Fruit fly (Drosophila melanogaster) whole organism, embryonic: ENCODE results near the gene Ttc19.

ENCODE experiments used
- Awh ChIP-seq: fragments of 200-800 bp; sonication (Bioruptor generic); IDR thresholded peaks from 2 replicates; pipeline ENCODE4, ENCODE4 v1.3.6; 2022; ENCODE audit warnings: missing biosample characterization, missing genetic modification characterization
- Bteb2 ChIP-seq: fragments of 200-800 bp; sonication (Bioruptor generic); optimal IDR thresholded peaks from 2 replicates; lab custom pipeline; 2016; ENCODE audit warnings: missing biosample characterization, missing genetic modification characterization
- CG1024 ChIP-seq: fragments of 200-800 bp; sonication (Bioruptor generic); IDR thresholded peaks from 2 replicates; pipeline ENCODE4 v1.3.6; 2022; ENCODE audit warnings: missing biosample characterization, missing genetic modification characterization
- CG10979 ChIP-seq: fragments of 200-800 bp; sonication (Bioruptor generic); optimal IDR thresholded peaks from 2 replicates; lab custom pipeline; 2018; ENCODE audit warnings: missing biosample characterization, mild to moderate bottlenecking, missing genetic modification characterization, moderate library complexity
- CG12071 ChIP-seq: fragments of 200-800 bp; sonication (Bioruptor generic); optimal IDR thresholded peaks from 3 replicates; lab custom pipeline; 2018; ENCODE audit warnings: missing biosample characterization, mild to moderate bottlenecking, missing genetic modification characterization
- CG14014 ChIP-seq: fragments of 200-800 bp; sonication (Bioruptor generic); IDR thresholded peaks from 2 replicates; pipeline ENCODE4 v1.3.6; 2022; ENCODE audit warnings: missing biosample characterization, missing genetic modification characterization
- CG15479 ChIP-seq: fragments of 200-800 bp; sonication (Bioruptor generic); optimal IDR thresholded peaks from 3 replicates; lab custom pipeline; 2019; ENCODE audit warnings: missing biosample characterization, mild to moderate bottlenecking, missing genetic modification characterization, moderate library complexity
- CG15514 ChIP-seq: fragments of 200-800 bp; sonication (Bioruptor generic); optimal IDR thresholded peaks from 3 replicates; lab custom pipeline; 2017; ENCODE audit warnings: missing biosample characterization, missing genetic modification characterization, mild to moderate bottlenecking, moderate library complexity, missing genetic modification reagents
- CG16779 ChIP-seq: fragments of 200-800 bp; sonication (Bioruptor generic); IDR thresholded peaks from 2 replicates; pipeline ENCODE4 v1.3.6; 2022; ENCODE audit warnings: missing biosample characterization, missing genetic modification characterization
- CG17328 ChIP-seq: fragments of 200-800 bp; sonication (Bioruptor generic); IDR thresholded peaks from 2 replicates; pipeline ENCODE4 v1.3.6; 2022; ENCODE audit warnings: missing biosample characterization, missing genetic modification characterization
- CG17359 ChIP-seq: fragments of 200-800 bp; sonication (Bioruptor generic); optimal IDR thresholded peaks from 3 replicates; lab custom pipeline; 2018; ENCODE audit warnings: missing biosample characterization, mild to moderate bottlenecking, missing genetic modification characterization, moderate library complexity
- CG17829 ChIP-seq: fragments of 200-800 bp; optimal IDR thresholded peaks from 2 replicates; lab custom pipeline; 2019; ENCODE audit warnings: missing biosample characterization, mild to moderate bottlenecking, missing genetic modification characterization, moderate library complexity
- CG18476 ChIP-seq: fragments of 200-800 bp; sonication (Bioruptor generic); optimal IDR thresholded peaks from 2 replicates; lab custom pipeline; 2016; ENCODE audit warnings: missing biosample characterization, mild to moderate bottlenecking, missing genetic modification characterization
- CG2116 ChIP-seq: fragments of 200-800 bp; sonication (Bioruptor generic); optimal IDR thresholded peaks from 3 replicates; lab custom pipeline; 2018; ENCODE audit warnings: missing biosample characterization, mild to moderate bottlenecking, missing genetic modification characterization
- CG2889 ChIP-seq: fragments of 200-800 bp; sonication (Bioruptor generic); IDR thresholded peaks from 3 replicates; pipeline ENCODE4 v1.3.6; 2022; ENCODE audit warnings: missing biosample characterization, missing genetic modification characterization
- CG3163 ChIP-seq: fragments of 200-800 bp; sonication (Bioruptor generic); optimal IDR thresholded peaks from 3 replicates; lab custom pipeline; 2016; ENCODE audit warnings: missing biosample characterization, missing genetic modification characterization
- CG32772 ChIP-seq: fragments of 200-800 bp; sonication (Bioruptor generic); IDR thresholded peaks from 2 replicates; pipeline ENCODE4 v1.3.6; 2022; ENCODE audit warnings: missing biosample characterization, missing genetic modification characterization
- CG3726 ChIP-seq: fragments of 200-800 bp; sonication (Bioruptor generic); IDR thresholded peaks from 3 replicates; pipeline ENCODE4, ENCODE4 v1.3.6; 2022; ENCODE audit warnings: missing biosample characterization, missing genetic modification characterization
- CG3847 ChIP-seq: fragments of 200-800 bp; sonication (Bioruptor generic); IDR thresholded peaks from 2 replicates; pipeline ENCODE4 v1.3.6; 2022; ENCODE audit warnings: missing biosample characterization, missing genetic modification characterization
- CG4730 ChIP-seq: fragments of 200-800 bp; sonication (Bioruptor generic); IDR thresholded peaks from 2 replicates; pipeline ENCODE4 v1.3.6; 2022; ENCODE audit warnings: missing biosample characterization, missing genetic modification characterization
- CG4820 ChIP-seq: fragments of 200-800 bp; sonication (Bioruptor generic); optimal IDR thresholded peaks from 3 replicates; lab custom pipeline; 2016; ENCODE audit warnings: missing biosample characterization, missing genetic modification characterization
- CG8359 ChIP-seq: fragments of 200-800 bp; sonication (Bioruptor generic); optimal IDR thresholded peaks from 2 replicates; lab custom pipeline; 2017; ENCODE audit warnings: missing biosample characterization, mild to moderate bottlenecking, missing genetic modification characterization, borderline replicate concordance
- CG8765 ChIP-seq: fragments of 200-800 bp; sonication (Bioruptor generic); IDR thresholded peaks from 2 replicates; pipeline ENCODE4 v1.3.6; 2022; ENCODE audit warnings: missing biosample characterization, missing genetic modification characterization
- CG9727 ChIP-seq: fragments of 200-800 bp; sonication (Bioruptor generic); optimal IDR thresholded peaks from 3 replicates; lab custom pipeline; 2017; ENCODE audit warnings: missing biosample characterization, mild to moderate bottlenecking, missing genetic modification characterization
- CG9932 ChIP-seq: fragments of 200-800 bp; sonication (Bioruptor generic); IDR thresholded peaks from 2 replicates; pipeline ENCODE4 v1.3.6; 2022; ENCODE audit warnings: missing biosample characterization, missing genetic modification characterization
- Dbx ChIP-seq: fragments of 200-800 bp; sonication (Bioruptor generic); IDR thresholded peaks from 3 replicates; pipeline ENCODE4 v1.3.6; 2022; ENCODE audit warnings: missing biosample characterization, missing genetic modification characterization
- Dp ChIP-seq: fragments of 200-800 bp; sonication (Bioruptor generic); optimal IDR thresholded peaks from 2 replicates; lab custom pipeline; 2018; ENCODE audit warnings: missing biosample characterization, mild to moderate bottlenecking, missing genetic modification characterization, moderate library complexity
- HHEX ChIP-seq: fragments of 200-800 bp; sonication (Bioruptor generic); optimal IDR thresholded peaks from 3 replicates; lab custom pipeline; 2017; ENCODE audit warnings: missing biosample characterization, mild to moderate bottlenecking, missing genetic modification characterization, missing genetic modification reagents
- Hmr ChIP-seq: fragments of 200-800 bp; sonication (Bioruptor generic); optimal IDR thresholded peaks from 3 replicates; lab custom pipeline; 2017; ENCODE audit warnings: mild to moderate bottlenecking, missing biosample characterization, missing genetic modification reagents, missing genetic modification characterization
- Side ChIP-seq: fragments of 200-800 bp; sonication (Bioruptor generic); optimal IDR thresholded peaks from 2 replicates; lab custom pipeline; 2016; ENCODE audit warnings: missing biosample characterization, missing genetic modification characterization
- Ssrp ChIP-seq: fragments of 200-800 bp; sonication (Bioruptor generic); optimal IDR thresholded peaks from 2 replicates; lab custom pipeline; 2018; ENCODE audit warnings: missing biosample characterization, mild to moderate bottlenecking, missing genetic modification characterization, moderate library complexity
- TFAM ChIP-seq: fragments of 200-800 bp; sonication (Bioruptor generic); optimal IDR thresholded peaks from 2 replicates; lab custom pipeline; 2017; ENCODE audit warnings: missing biosample characterization, missing genetic modification characterization, inconsistent platforms
- Usf ChIP-seq: fragments of 200-800 bp; sonication (Bioruptor generic); optimal IDR thresholded peaks from 2 replicates; lab custom pipeline; 2017; ENCODE audit warnings: missing genotype, missing biosample characterization, missing genetic modification characterization
- ap ChIP-seq: fragments of 200-800 bp; sonication (Bioruptor generic); IDR thresholded peaks from 2 replicates; pipeline ENCODE4 v1.3.6; 2022; ENCODE audit warnings: missing biosample characterization, missing genetic modification characterization
- bbx ChIP-seq: fragments of 200-800 bp; sonication (Bioruptor generic); IDR thresholded peaks from 2 replicates; pipeline ENCODE4 v1.3.6; 2022; ENCODE audit warnings: missing biosample characterization, missing genetic modification characterization; ENCODE audit not compliant: partially characterized antibody
- bcd ChIP-seq: fragments of 200-800 bp; sonication (Bioruptor generic); optimal IDR thresholded peaks from 2 replicates; lab custom pipeline; 2017; ENCODE audit warnings: missing biosample characterization, mild to moderate bottlenecking, missing genetic modification characterization
- br ChIP-seq: fragments of >200 bp; optimal IDR thresholded peaks from 2 replicates; lab custom pipeline; 2017
- cad ChIP-seq: fragments of >200 bp; optimal IDR thresholded peaks from 2 replicates; lab custom pipeline; 2017; ENCODE audit warnings: missing biosample characterization, missing genetic modification characterization
- cas ChIP-seq: fragments of 200-800 bp; sonication (Bioruptor generic); IDR thresholded peaks from 2 replicates; pipeline ENCODE4 v1.3.6; 2022; ENCODE audit warnings: missing biosample characterization, missing genetic modification characterization
- croc ChIP-seq: fragments of 200-800 bp; sonication (Bioruptor generic); conservative IDR thresholded peaks from 3 replicates; pipeline ENCODE4 v1.3.6; 2022; ENCODE audit warnings: missing biosample characterization, missing genetic modification characterization
- disco-r ChIP-seq: fragments of 200-800 bp; sonication (Bioruptor generic); optimal IDR thresholded peaks from 2 replicates; lab custom pipeline; 2016; ENCODE audit warnings: missing biosample characterization, missing genetic modification characterization
- ewg ChIP-seq: fragments of 200-800 bp; sonication (Bioruptor generic); optimal IDR thresholded peaks from 3 replicates; lab custom pipeline; 2017; ENCODE audit warnings: mild to moderate bottlenecking, missing biosample characterization, missing genetic modification reagents, missing genetic modification characterization
- insv ChIP-seq, 2 experiments: fragments of 200-800 bp; sonication (Bioruptor generic); optimal IDR thresholded peaks; 3 replicates each; lab custom pipeline; 2016 to 2018; ENCODE audit warnings: missing biosample characterization in 2 of 2, missing genetic modification characterization in 2 of 2
- klu ChIP-seq: fragments of 200-800 bp; sonication (Bioruptor generic); IDR thresholded peaks from 2 replicates; pipeline ENCODE4 v1.3.6; 2022; ENCODE audit warnings: missing biosample characterization, missing genetic modification characterization
- nerfin-1 ChIP-seq: fragments of 200-800 bp; sonication (Bioruptor generic); optimal IDR thresholded peaks from 3 replicates; lab custom pipeline; 2019; ENCODE audit warnings: missing biosample characterization, mild to moderate bottlenecking, missing genetic modification characterization, moderate library complexity
- otp ChIP-seq: fragments of 200-800 bp; sonication (Bioruptor generic); IDR thresholded peaks from 3 replicates; pipeline ENCODE4, ENCODE4 v1.3.6; 2022; ENCODE audit warnings: missing biosample characterization, missing genetic modification characterization
- salm ChIP-seq: fragments of 200-800 bp; sonication (Bioruptor generic); optimal IDR thresholded peaks from 2 replicates; lab custom pipeline; 2018; ENCODE audit warnings: missing biosample characterization, mild to moderate bottlenecking, missing genetic modification characterization
- tin ChIP-seq: fragments of 200-800 bp; sonication (Bioruptor generic); optimal IDR thresholded peaks from 3 replicates; lab custom pipeline; 2016; ENCODE audit warnings: missing biosample characterization, missing genetic modification characterization
- tio ChIP-seq: fragments of 200-800 bp; sonication (Bioruptor generic); optimal IDR thresholded peaks from 2 replicates; lab custom pipeline; 2017; ENCODE audit warnings: missing biosample characterization, missing genetic modification characterization, inconsistent platforms
- ttk ChIP-seq: fragments of 200-800 bp; sonication (Bioruptor generic); IDR thresholded peaks from 2 replicates; pipeline ENCODE4 v2.1.2; 2022; ENCODE audit warnings: missing biosample characterization, missing genetic modification characterization
- zfh1 ChIP-seq: fragments of 200-800 bp; sonication (Bioruptor generic); IDR thresholded peaks from 3 replicates; pipeline ENCODE4 v1.3.6; 2022; ENCODE audit warnings: missing biosample characterization, missing genetic modification characterization
- zfh2 ChIP-seq: fragments of 200-800 bp; sonication (Bioruptor generic); optimal IDR thresholded peaks from 2 replicates; lab custom pipeline; 2016; ENCODE audit warnings: missing biosample characterization, missing genetic modification characterization

Gene Ttc19

dm6 chr2L:19058916-19059315 lies 14.0 kb upstream of the Ttc19 start, which contains the start of gene Phlpp (continued):
- TF ChIP-seq Ssrp (tag; lab: Kevin White, UChicago) (peak; percentile 56), CG3163 (peak; percentile 49), otp (0 out of 3 replicates have a peak, but pooled peaks have one; percentile 24), CG2116 (peak; percentile 10), nerfin-1 (tag; lab: Kevin White, UChicago) (peak; percentile 29), CG3726 (GFP tag; lab: Robert Waterston, UW) (no peak), br (lab: Kevin White, UChicago) (no peak), bbx (GFP tag; lab: Robert Waterston, UW) (no peak), CG10979 (tag; lab: Kevin White, UChicago) (peak; percentile 83), ewg (GFP tag; lab: Kevin White, UChicago) (no peak), zfh2 (GFP tag; lab: Kevin White, UChicago) (no peak), CG17359 (peak; percentile 68), CG9727 (GFP tag; lab: Kevin White, UChicago) (peak; percentile 12), cas (GFP tag; lab: Robert Waterston, UW) (no peak), Awh (GFP tag; lab: Robert Waterston, UW) (0 out of 2 replicates have a peak, but pooled peaks have one; percentile 51), Dp (no peak), CG8765 (GFP tag; lab: Robert Waterston, UW) (peak; percentile 51; the same call in 1 of the 2 replicates), CG2889 (no peak), CG14014 (GFP tag; lab: Robert Waterston, UW) (peak; percentile 56; the same call in 1 of the 2 replicates), CG3847 (0 out of 2 replicates have a peak, but pooled peaks have one; percentile 26), Side (GFP tag; lab: Kevin White, UChicago) (peak; percentile 23), CG18476 (GFP tag; lab: Kevin White, UChicago) (no peak), cad (no peak), Dbx (0 out of 3 replicates have a peak, but pooled peaks have one; percentile 31), CG17328 (GFP tag; lab: Robert Waterston, UW) (peak; percentile 71), TFAM (no peak), CG4730 (GFP tag; lab: Robert Waterston, UW) (peak; percentile 47; the same call in 1 of the 2 replicates), insv (GFP tag; optimal IDR thresholded peaks at IDR 0.05; lab: Kevin White, UChicago) (no peak), zfh1 (peak; percentile 83), klu (no peak), CG8359 (GFP tag; lab: Kevin White, UChicago) (peak; percentile 33), Hmr (GFP tag; lab: Kevin White, UChicago) (no peak), Bteb2 (GFP tag; lab: Kevin White, UChicago) (no peak), CG15479 (GFP tag; lab: Kevin White, UChicago) (no peak), HHEX (GFP tag; lab: Kevin White, UChicago) (peak; percentile 8), Usf (no peak), tin (GFP tag; lab: Kevin White, UChicago) (peak; percentile 30), salm (tag; lab: Kevin White, UChicago) (no peak), CG1024 (GFP tag; lab: Robert Waterston, UW) (peak; percentile 69; the same call in 1 of the 2 replicates), ttk (GFP tag; lab: Robert Waterston, UW) (no peak), disco-r (GFP tag; lab: Kevin White, UChicago) (no peak), CG12071 (GFP tag; lab: Kevin White, UChicago) (no peak), bcd (GFP tag; lab: Kevin White, UChicago) (peak; percentile 42), CG17829 (tag; lab: Kevin White, UChicago) (peak; percentile 67), CG15514 (GFP tag; lab: Kevin White, UChicago) (no peak), tio (GFP tag; lab: Kevin White, UChicago) (no peak), CG32772 (GFP tag; lab: Robert Waterston, UW) (peak; percentile 36; the same call in 1 of the 2 replicates), ap (GFP tag; lab: Robert Waterston, UW) (no peak), CG16779 (GFP tag; lab: Robert Waterston, UW) (no peak), CG4820 (GFP tag; lab: Kevin White, UChicago) (no peak), croc (GFP tag; lab: Robert Waterston, UW) (peak; percentile 59), CG9932 (no peak)
